Fruit fly (Drosophila melanogaster) whole organism, embryonic: ENCODE results near the gene parvin.

Experiments used
- Adf1 ChIP-seq: fragments of 200-800 bp; sonication (Bioruptor generic); IDR thresholded peaks from 2 replicates; pipeline ENCODE4 v1.3.6; 2022; ENCODE audit warnings: missing biosample characterization, missing genetic modification characterization
- CG10321 ChIP-seq: fragments of 200-800 bp; sonication (Bioruptor generic); IDR thresholded peaks from 2 replicates; pipeline ENCODE4 v1.3.6; 2022; ENCODE audit warnings: missing biosample characterization, missing genetic modification characterization
- CG15073 ChIP-seq: fragments of 200-800 bp; sonication (Bioruptor generic); optimal IDR thresholded peaks from 2 replicates; lab custom pipeline; 2016; ENCODE audit warnings: missing biosample characterization, missing genetic modification characterization
- CG7357 ChIP-seq: fragments of 200-800 bp; sonication (Bioruptor generic); IDR thresholded peaks from 3 replicates; pipeline ENCODE4 v1.3.6; 2022; ENCODE audit warnings: missing biosample characterization, missing genetic modification characterization
- CTCF ChIP-seq: fragments of 200-800 bp; sonication (Bioruptor generic); optimal IDR thresholded peaks from 2 replicates; lab custom pipeline; 2017; ENCODE audit warnings: missing biosample characterization, mild to moderate bottlenecking, missing genetic modification characterization, moderate library complexity
- ems ChIP-seq: fragments of 200-800 bp; sonication (Bioruptor generic); optimal IDR thresholded peaks from 3 replicates; lab custom pipeline; 2016; ENCODE audit warnings: missing biosample characterization, missing genetic modification characterization
- h ChIP-seq: fragments of >200 bp; optimal IDR thresholded peaks from 2 replicates; lab custom pipeline; 2017
- hbn ChIP-seq: fragments of 200-800 bp; sonication (Bioruptor generic); IDR thresholded peaks from 2 replicates; pipeline ENCODE4 v1.3.6; 2022; ENCODE audit warnings: missing biosample characterization, missing genetic modification characterization; ENCODE audit not compliant: partially characterized antibody
- maf-S ChIP-seq: fragments of 200-800 bp; sonication (Bioruptor generic); optimal IDR thresholded peaks from 2 replicates; lab custom pipeline; 2016; ENCODE audit warnings: missing biosample characterization, missing genetic modification characterization

dm6 chrX:19697255-19697877, 48.5 kb upstream of the parvin start:
- no peak for TF ChIP-seq CTCF (GFP tag; lab: Kevin White, UChicago)
- no peak for TF ChIP-seq maf-S (GFP tag; lab: Kevin White, UChicago)
- no peak for TF ChIP-seq h (lab: Kevin White, UChicago)
- TF ChIP-seq ems (GFP tag; lab: Kevin White, UChicago) = no peak
- no peak for TF ChIP-seq CG7357
- TF ChIP-seq Adf1 (GFP tag; lab: Robert Waterston, UW) = no peak
- TF ChIP-seq CG15073 (GFP tag; lab: Kevin White, UChicago) = no peak
- no peak for TF ChIP-seq hbn (GFP tag; lab: Robert Waterston, UW)
- TF ChIP-seq CG10321 (GFP tag; lab: Robert Waterston, UW) = no peak
